Worm (Caenorhabditis elegans): ENCODE results near the gene idpp-11.

idpp-11 gene

DNA sequence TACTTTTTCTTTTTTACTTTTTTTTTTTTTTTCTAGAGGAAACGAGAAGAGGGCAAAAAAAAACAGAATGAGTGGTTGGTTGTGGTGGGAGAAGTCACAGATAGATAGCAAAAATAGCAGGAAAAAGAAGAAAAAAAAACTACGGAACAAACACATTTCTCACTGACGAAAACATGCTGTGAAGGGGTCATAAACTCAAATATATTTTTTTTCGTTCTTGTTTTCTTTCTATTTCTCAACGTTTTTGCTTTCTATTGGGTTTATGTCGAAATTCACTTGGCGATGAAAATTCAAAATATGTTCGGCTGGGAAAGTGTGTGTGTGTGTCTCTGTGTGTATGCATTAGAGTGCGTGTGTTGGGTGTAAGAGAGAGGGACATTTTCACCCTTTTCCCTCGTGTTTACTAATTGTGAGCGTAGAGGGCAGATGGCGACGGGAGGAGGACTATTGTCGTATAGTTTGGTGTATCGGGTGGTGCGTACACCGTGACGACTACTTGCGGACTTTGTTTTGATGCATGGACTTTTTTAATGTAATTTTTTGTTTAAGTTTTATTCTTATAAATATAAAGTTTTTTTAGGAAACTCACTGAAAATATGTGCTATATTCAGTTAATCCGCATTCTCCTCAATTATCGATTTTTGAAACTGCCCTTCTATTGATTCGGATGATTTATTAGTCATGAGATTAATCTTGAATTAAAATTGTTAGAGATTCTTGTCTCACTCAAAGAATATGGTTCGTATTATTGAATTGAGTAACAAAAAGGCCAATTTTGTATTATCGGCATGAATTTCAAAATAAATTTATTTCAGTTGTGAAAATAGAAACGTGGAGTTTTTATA is 32.8 kb upstream of the idpp-11 start:
- no peak for TF ChIP-seq daf-12 (tag; optimal IDR thresholded peaks at IDR 0.05)
- TF ChIP-seq fkh-10 (GFP tag; optimal IDR thresholded peaks at IDR 0.05), result no peak
- no peak for TF ChIP-seq nhr-12 (tag; optimal IDR thresholded peaks at IDR 0.05)
- no peak for TF ChIP-seq unc-62 (GFP tag; optimal IDR thresholded peaks at IDR 0.05)
- TF ChIP-seq ceh-82 (tag; optimal IDR thresholded peaks at IDR 0.05), result no peak
- TF ChIP-seq fkh-2 (tag; optimal IDR thresholded peaks at IDR 0.05), result no peak
- TF ChIP-seq mml-1 (tag; optimal IDR thresholded peaks at IDR 0.05), result no peak
- peak; percentile 58 for TF ChIP-seq nhr-25 (tag; optimal IDR thresholded peaks at IDR 0.05)
- no peak for TF ChIP-seq mdl-1 (tag; optimal IDR thresholded peaks at IDR 0.05)
- no peak for TF ChIP-seq ceh-9 (tag; optimal IDR thresholded peaks at IDR 0.05)
- no peak for TF ChIP-seq nhr-67 (tag; optimal IDR thresholded peaks at IDR 0.05)
- TF ChIP-seq ztf-11 (tag; optimal IDR thresholded peaks at IDR 0.05), result no peak
- peak; percentile 19 for TF ChIP-seq egl-5 (tag; optimal IDR thresholded peaks at IDR 0.05)
- peak; percentile 80 for TF ChIP-seq pha-4 (tag; optimal IDR thresholded peaks at IDR 0.05)
- TF ChIP-seq nhr-23 (tag; optimal IDR thresholded peaks at IDR 0.05), result no peak
- TF ChIP-seq pqm-1 (tag; optimal IDR thresholded peaks at IDR 0.05), result peak; percentile 24
- TF ChIP-seq sea-2 (GFP tag; optimal IDR thresholded peaks at IDR 0.05), result peak; percentile 38
- TF ChIP-seq egl-27 (tag; optimal IDR thresholded peaks at IDR 0.05), result no peak
- TF ChIP-seq nhr-11 (tag; optimal IDR thresholded peaks at IDR 0.05), result no peak
- peak; percentile 37 for TF ChIP-seq lin-15B (tag; optimal IDR thresholded peaks at IDR 0.05)
- TF ChIP-seq unc-39 (tag; optimal IDR thresholded peaks at IDR 0.05), result no peak
- peak; percentile 27 for TF ChIP-seq snpc-4 (tag; optimal IDR thresholded peaks at IDR 0.05)
- TF ChIP-seq fos-1 (tag; optimal IDR thresholded peaks at IDR 0.05), result no peak
- TF ChIP-seq nfya-1 (tag; optimal IDR thresholded peaks at IDR 0.05; ENCODE audit: insufficient read depth), result peak; percentile 68
- TF ChIP-seq ztf-4 (tag; optimal IDR thresholded peaks at IDR 0.05), result no peak
- TF ChIP-seq skn-1 (tag; optimal IDR thresholded peaks at IDR 0.05), result no peak
- peak; percentile 65 for TF ChIP-seq lin-39 (tag; optimal IDR thresholded peaks at IDR 0.05)
- no peak for TF ChIP-seq nhr-28 (tag; optimal IDR thresholded peaks at IDR 0.05)
- no peak for TF ChIP-seq nhr-77 (tag; optimal IDR thresholded peaks at IDR 0.05)
- no peak for TF ChIP-seq ceh-16 (tag; optimal IDR thresholded peaks at IDR 0.05)
- TF ChIP-seq ama-1 (optimal IDR thresholded peaks at IDR 0.05), result no peak
- TF ChIP-seq ZK546.5 (tag; optimal IDR thresholded peaks at IDR 0.05), result no peak
- TF ChIP-seq zag-1 (tag; optimal IDR thresholded peaks at IDR 0.05), result no peak
- TF ChIP-seq hmg-11 (tag; optimal IDR thresholded peaks at IDR 0.05), result peak; percentile 84
- TF ChIP-seq nhr-76 (tag; optimal IDR thresholded peaks at IDR 0.05), result no peak
- no peak for TF ChIP-seq R02D3.7 (tag; optimal IDR thresholded peaks at IDR 0.05)
- peak; percentile 41 for TF ChIP-seq elt-2 (tag; optimal IDR thresholded peaks at IDR 0.05)
- no peak for TF ChIP-seq elt-3 (tag; optimal IDR thresholded peaks at IDR 0.05)
- TF ChIP-seq tbx-2 (tag; optimal IDR thresholded peaks at IDR 0.05), result no peak
- TF ChIP-seq aly-2 (tag; optimal IDR thresholded peaks at IDR 0.05), result no peak
- TF ChIP-seq ceh-28 (tag; optimal IDR thresholded peaks at IDR 0.05), result peak; percentile 56
- no peak for TF ChIP-seq lsy-12 (tag; optimal IDR thresholded peaks at IDR 0.05)
- no peak for TF ChIP-seq eor-1 (tag; optimal IDR thresholded peaks at IDR 0.05)
- TF ChIP-seq nhr-237 (tag; optimal IDR thresholded peaks at IDR 0.05), result no peak
- no peak for TF ChIP-seq jun-1 (tag; optimal IDR thresholded peaks at IDR 0.05)
- TF ChIP-seq elt-1 (tag; optimal IDR thresholded peaks at IDR 0.05), result no peak
- TF ChIP-seq nhr-43 (tag; optimal IDR thresholded peaks at IDR 0.05; ENCODE audit: poor library complexity, severe bottlenecking), result no peak
